Worm (Caenorhabditis elegans) whole organism, mixed stage, embryonic: ENCODE results near the gene dhs-28.

Source experiments
- bed-3 ChIP-seq: fragments of 200-800 bp; sonication (Bioruptor generic); optimal IDR thresholded peaks from 3 replicates; lab custom pipeline; 2018; ENCODE audit warnings: mild to moderate bottlenecking, missing genetic modification characterization, moderate library complexity, missing compliant biosample characterization
- ceh-39 ChIP-seq: fragments of 150-350 bp; optimal IDR thresholded peaks from 2 replicates; lab custom pipeline; 2014; ENCODE audit warnings: missing biosample characterization, missing genetic modification characterization
- ceh-83 ChIP-seq: fragments of 200-800 bp; sonication (Bioruptor generic); optimal IDR thresholded peaks from 2 replicates; lab custom pipeline; 2018; ENCODE audit warnings: mild to moderate bottlenecking, missing genetic modification characterization, missing compliant biosample characterization
- ces-1 ChIP-seq: fragments of 150-350 bp; optimal IDR thresholded peaks from 2 replicates; lab custom pipeline; 2014; ENCODE audit warnings: missing biosample characterization, missing genetic modification reagents, missing genetic modification characterization
- cnd-1 ChIP-seq: fragments of 200-800 bp; sonication (Bioruptor generic); optimal IDR thresholded peaks from 2 replicates; lab custom pipeline; 2018; ENCODE audit warnings: mild to moderate bottlenecking, missing genetic modification characterization, missing compliant biosample characterization
- drap-1 ChIP-seq: fragments of 200-800 bp; sonication (Bioruptor generic); optimal IDR thresholded peaks from 3 replicates; lab custom pipeline; 2018; ENCODE audit warnings: mild to moderate bottlenecking, missing genetic modification characterization, missing compliant biosample characterization
- elt-1 ChIP-seq: sonication (generic microtip); optimal IDR thresholded peaks from 2 replicates; lab custom pipeline; 2017; ENCODE audit warnings: missing genetic modification characterization, mild to moderate bottlenecking, missing compliant biosample characterization, antibody characterized with exemption, moderate library complexity, borderline replicate concordance; ENCODE audit not compliant: insufficient read depth
- flh-1 ChIP-seq: fragments of 200-800 bp; sonication (Bioruptor generic); optimal IDR thresholded peaks from 2 replicates; lab custom pipeline; 2018; ENCODE audit warnings: mild to moderate bottlenecking, missing genetic modification characterization, moderate library complexity, missing compliant biosample characterization
- hlh-1 ChIP-seq: fragments of 150-350 bp; optimal IDR thresholded peaks from 2 replicates; lab custom pipeline; 2014; ENCODE audit warnings: missing biosample characterization, missing genetic modification reagents, missing genetic modification characterization
- lin-13 ChIP-seq: fragments of 150-350 bp; optimal IDR thresholded peaks from 2 replicates; lab custom pipeline; 2014; ENCODE audit warnings: missing biosample characterization, missing genetic modification characterization
- lin-32 ChIP-seq: fragments of 200-800 bp; sonication (Bioruptor generic); optimal IDR thresholded peaks from 2 replicates; lab custom pipeline; 2018; ENCODE audit warnings: mild to moderate bottlenecking, missing genetic modification characterization, missing compliant biosample characterization
- lsy-2 ChIP-seq: fragments of 150-350 bp; optimal IDR thresholded peaks from 2 replicates; lab custom pipeline; 2014; ENCODE audit warnings: missing biosample characterization, missing genetic modification characterization
- mab-5 ChIP-seq: fragments of 150-350 bp; optimal IDR thresholded peaks from 2 replicates; lab custom pipeline; 2014; ENCODE audit warnings: missing biosample characterization, missing genetic modification characterization
- mep-1 ChIP-seq: fragments of 150-350 bp; optimal IDR thresholded peaks from 2 replicates; lab custom pipeline; 2017; ENCODE audit warnings: missing biosample characterization, missing genetic modification reagents, missing genetic modification characterization, inconsistent platforms
- mls-2 ChIP-seq: sonication (generic microtip); optimal IDR thresholded peaks from 2 replicates; lab custom pipeline; 2016; ENCODE audit warnings: mild to moderate bottlenecking, missing genetic modification characterization, moderate library complexity, missing compliant biosample characterization
- nhr-12 ChIP-seq: fragments of 150-350 bp; optimal IDR thresholded peaks from 2 replicates; lab custom pipeline; 2014; ENCODE audit warnings: missing biosample characterization, missing genetic modification characterization
- nhr-2 ChIP-seq: fragments of 150-350 bp; optimal IDR thresholded peaks from 2 replicates; lab custom pipeline; 2014; ENCODE audit warnings: missing biosample characterization, missing genetic modification characterization
- nhr-237 ChIP-seq: fragments of 150-350 bp; optimal IDR thresholded peaks from 2 replicates; lab custom pipeline; 2014; ENCODE audit warnings: missing biosample characterization, missing genetic modification characterization
- nhr-76 ChIP-seq: sonication (generic microtip); optimal IDR thresholded peaks from 2 replicates; lab custom pipeline; 2017; ENCODE audit warnings: missing biosample characterization, missing genetic modification characterization
- pha-4 ChIP-seq: fragments of 150-350 bp; optimal IDR thresholded peaks from 2 replicates; lab custom pipeline; 2018; ENCODE audit warnings: missing biosample characterization, missing genetic modification reagents, missing genetic modification characterization
- sem-2 ChIP-seq: fragments of 200-800 bp; sonication (Bioruptor generic); optimal IDR thresholded peaks from 2 replicates; lab custom pipeline; 2018; ENCODE audit warnings: mild to moderate bottlenecking, missing genetic modification characterization, missing compliant biosample characterization
- snpc-4 ChIP-seq: fragments of 150-350 bp; optimal IDR thresholded peaks from 2 replicates; lab custom pipeline; 2014; ENCODE audit warnings: missing biosample characterization, missing genetic modification characterization
- sptf-1 ChIP-seq: sonication (generic microtip); optimal IDR thresholded peaks from 2 replicates; lab custom pipeline; 2017; ENCODE audit warnings: mild to moderate bottlenecking, missing genetic modification characterization, moderate library complexity, missing compliant biosample characterization
- tbx-8 ChIP-seq: fragments of 200-800 bp; sonication (Bioruptor generic); optimal IDR thresholded peaks from 2 replicates; lab custom pipeline; 2018; ENCODE audit warnings: mild to moderate bottlenecking, missing genetic modification characterization, moderate library complexity, missing compliant biosample characterization
- unc-62 ChIP-seq: fragments of 150-350 bp; optimal IDR thresholded peaks from 2 replicates; lab custom pipeline; 2014; ENCODE audit warnings: missing biosample characterization, missing genetic modification reagents, missing genetic modification characterization
- zip-8 ChIP-seq: fragments of 150-350 bp; optimal IDR thresholded peaks from 2 replicates; lab custom pipeline; 2014; ENCODE audit warnings: missing biosample characterization, missing genetic modification characterization
- ztf-11 ChIP-seq: fragments of 150-350 bp; optimal IDR thresholded peaks from 2 replicates; lab custom pipeline; 2014; ENCODE audit warnings: missing biosample characterization, missing genetic modification characterization

Gene dhs-28

ce11 chrX:6825840-6826239 is 7.6 kb downstream of the dhs-28 start, which contains the start of gene F41B4.1:
F41B4.1 (minus strand) TSS chrX:6825862.
- peak; percentile 42 for TF ChIP-seq hlh-1
- TF ChIP-seq ztf-11 (tag; lab: Kevin White, UChicago) = no peak

- no peak for TF ChIP-seq elt-1 (tag; lab: Kevin White, UChicago)
- no peak for TF ChIP-seq hlh-1
- TF ChIP-seq unc-62 (GFP tag; lab: Kevin White, UChicago) = no peak
- TF ChIP-seq snpc-4 (tag; lab: Kevin White, UChicago) = no peak
- TF ChIP-seq, all 35 proteins: peak for 0
Measured at ce11 chrX:6835166-6835565, 16.9 kb downstream of the dhs-28 start, which contains the start of gene F41B4.2. F41B4.2 (minus strand) TSS chrX:6835266.

ce11 chrX:6836065-6836527 is 17.9 kb downstream of the dhs-28 start, which contains the start of gene F41B4.3:
F41B4.3 (minus strand) TSS chrX:6836115.
- no peak for TF ChIP-seq lin-13 (tag; lab: Kevin White, UChicago)
- TF ChIP-seq nhr-2 (tag; lab: Kevin White, UChicago) = no peak
- TF ChIP-seq ceh-83 (GFP tag; lab: Kevin White, UChicago) = no peak
- no peak for TF ChIP-seq unc-62 (GFP tag; lab: Kevin White, UChicago)
- no peak for TF ChIP-seq drap-1 (GFP tag; lab: Kevin White, UChicago)
- TF ChIP-seq nhr-12 = no peak
- no peak for TF ChIP-seq mab-5 (tag; lab: Kevin White, UChicago)
- no peak for TF ChIP-seq zip-8
- TF ChIP-seq lin-32 = no peak
- TF ChIP-seq tbx-8 (GFP tag; lab: Kevin White, UChicago) = no peak
- no peak for TF ChIP-seq nhr-76 (tag; lab: Kevin White, UChicago)
- no peak for TF ChIP-seq flh-1
- no peak for TF ChIP-seq sptf-1 (tag; lab: Kevin White, UChicago)
- TF ChIP-seq sem-2 (GFP tag; lab: Kevin White, UChicago) = no peak
- no peak for TF ChIP-seq mls-2 (tag; lab: Kevin White, UChicago)
- no peak for TF ChIP-seq snpc-4 (tag; lab: Kevin White, UChicago)
- no peak for TF ChIP-seq nhr-237 (tag; lab: Kevin White, UChicago)

- peak; percentile 42 for TF ChIP-seq ztf-11 (tag; lab: Kevin White, UChicago)
- peak; percentile 24 for TF ChIP-seq hlh-1
- TF ChIP-seq ces-1 = peak; percentile 59
- no peak for TF ChIP-seq bed-3 (GFP tag; lab: Kevin White, UChicago)
- TF ChIP-seq pha-4 (tag; lab: Kevin White, UChicago) = peak; percentile 32
- TF ChIP-seq nhr-237 (tag; lab: Kevin White, UChicago) = peak; percentile 70
- no peak for TF ChIP-seq cnd-1 (tag; lab: Kevin White, UChicago)
- TF ChIP-seq mep-1 (tag; lab: Kevin White, UChicago) = peak; percentile 96
- peak; percentile 10 for TF ChIP-seq sptf-1 (tag; lab: Kevin White, UChicago)
- TF ChIP-seq elt-1 (tag; lab: Kevin White, UChicago) = no peak
- TF ChIP-seq ceh-39 = peak; percentile 62
- TF ChIP-seq nhr-2 (tag; lab: Kevin White, UChicago) = peak; percentile 25
- peak; percentile 21 for TF ChIP-seq unc-62 (GFP tag; lab: Kevin White, UChicago)
- peak; percentile 60 for TF ChIP-seq lsy-2 (tag; lab: Kevin White, UChicago)
- TF ChIP-seq lin-13 (tag; lab: Kevin White, UChicago) = peak; percentile 18
- no peak for TF ChIP-seq zip-8
Measured at ce11 chrX:6840670-6841308, 22.6 kb downstream of the dhs-28 start, which contains the start of the genes glr-6 and asg-2. glr-6 (minus strand) TSS chrX:6840720. asg-2 (plus strand) TSS chrX:6841258.

ce11 chrX:6844394-6845072 is 26.3 kb downstream of the dhs-28 start, which contains the start of gene C53B7.3:
C53B7.3 (plus strand) TSS chrX:6844755.
- no peak for TF ChIP-seq drap-1 (GFP tag; lab: Kevin White, UChicago)
- TF ChIP-seq pha-4 (tag; lab: Kevin White, UChicago) = peak; percentile 4
- no peak for TF ChIP-seq nhr-237 (tag; lab: Kevin White, UChicago)
- TF ChIP-seq ces-1 = no peak
